Worm (Caenorhabditis elegans) whole organism, L3 larva: ENCODE measurements around the gene spe-41.

ENCODE experiments used
- ZK546.5 ChIP-seq: sonication (generic microtip); optimal IDR thresholded peaks from 2 replicates; lab custom pipeline; 2017; ENCODE audit warnings: missing biosample characterization, missing genetic modification characterization
- aly-2 ChIP-seq: fragments of 150-350 bp; optimal IDR thresholded peaks from 2 replicates; lab custom pipeline; 2014; ENCODE audit warnings: missing biosample characterization, missing genetic modification characterization
- ceh-82 ChIP-seq: fragments of 150-350 bp; optimal IDR thresholded peaks from 2 replicates; lab custom pipeline; 2014; ENCODE audit warnings: missing biosample characterization, missing genetic modification characterization
- fkh-10 ChIP-seq: sonication (generic microtip); optimal IDR thresholded peaks from 2 replicates; lab custom pipeline; 2017; ENCODE audit warnings: missing biosample characterization, missing genetic modification reagents, missing genetic modification characterization
- hmg-11 ChIP-seq: sonication (generic microtip); optimal IDR thresholded peaks from 2 replicates; lab custom pipeline; 2016; ENCODE audit warnings: missing genetic modification characterization, missing compliant biosample characterization
- lin-39 ChIP-seq: fragments of 150-350 bp; optimal IDR thresholded peaks from 2 replicates; lab custom pipeline; 2018; ENCODE audit warnings: missing biosample characterization, missing genetic modification reagents, missing genetic modification characterization
- nhr-12 ChIP-seq: fragments of 150-350 bp; optimal IDR thresholded peaks from 2 replicates; lab custom pipeline; 2014; ENCODE audit warnings: missing biosample characterization, missing genetic modification characterization
- nhr-77 ChIP-seq: fragments of 150-350 bp; optimal IDR thresholded peaks from 2 replicates; lab custom pipeline; 2014; ENCODE audit warnings: missing biosample characterization, missing genetic modification characterization
- pqm-1 ChIP-seq: fragments of 150-350 bp; optimal IDR thresholded peaks from 2 replicates; lab custom pipeline; 2017; ENCODE audit warnings: missing biosample characterization, missing genetic modification characterization, inconsistent platforms
- unc-62 ChIP-seq: fragments of 150-350 bp; sonication (generic microtip); optimal IDR thresholded peaks from 4 replicates; lab custom pipeline; 2014; ENCODE audit warnings: missing biosample characterization, missing genetic modification reagents, missing genetic modification characterization
- ztf-11 ChIP-seq: fragments of 150-350 bp; optimal IDR thresholded peaks from 2 replicates; lab custom pipeline; 2014; ENCODE audit warnings: missing biosample characterization, missing genetic modification characterization

- TF ChIP-seq fkh-10 = no peak
- no peak for TF ChIP-seq lin-39 (tag; lab: Kevin White, UChicago)
- TF ChIP-seq hmg-11 (tag; lab: Kevin White, UChicago) = no peak
- TF ChIP-seq ztf-11 (tag; lab: Kevin White, UChicago) = no peak
- no peak for TF ChIP-seq nhr-77 (tag; lab: Kevin White, UChicago)
- TF ChIP-seq nhr-12 (tag; lab: Kevin White, UChicago) = no peak
- TF ChIP-seq aly-2 (tag; lab: Kevin White, UChicago) = no peak
- no peak for TF ChIP-seq ceh-82 (tag; lab: Kevin White, UChicago)
- TF ChIP-seq ZK546.5 (tag; lab: Kevin White, UChicago) = no peak
- no peak for TF ChIP-seq unc-62 (GFP tag; lab: Kevin White, UChicago)
- TF ChIP-seq pqm-1 (tag; lab: Kevin White, UChicago) = no peak
These were observed 36.2 kb upstream of the spe-41 start for ce11 chrIII:3480236-3480635.
